Fruit fly (Drosophila melanogaster) whole organism, prepupa: ENCODE measurements around the gene CG3558.
A peak's percentile ranks its signal among the peaks of the same experiment; 100 is the strongest.

Source experiments
- Blimp-1 ChIP-seq: fragments of 200-800 bp; sonication (Bioruptor generic); optimal IDR thresholded peaks from 3 replicates; lab custom pipeline; 2017; ENCODE audit warnings: missing biosample characterization, missing genetic modification characterization, mild to moderate bottlenecking, moderate library complexity, missing genetic modification reagents
- CG10631 ChIP-seq: fragments of 200-800 bp; sonication (Bioruptor generic); optimal IDR thresholded peaks from 2 replicates; lab custom pipeline; 2016; ENCODE audit warnings: missing biosample characterization, missing genetic modification characterization
- CG10669 ChIP-seq: fragments of 200-800 bp; sonication (Bioruptor generic); optimal IDR thresholded peaks from 3 replicates; lab custom pipeline; 2018; ENCODE audit warnings: missing biosample characterization, mild to moderate bottlenecking, missing genetic modification characterization, moderate library complexity
- CG11902 ChIP-seq: fragments of 200-800 bp; sonication (Bioruptor generic); optimal IDR thresholded peaks from 3 replicates; lab custom pipeline; 2016; ENCODE audit warnings: missing biosample characterization, missing genetic modification characterization
- CG34406 ChIP-seq: fragments of 200-800 bp; sonication (Bioruptor generic); optimal IDR thresholded peaks from 3 replicates; lab custom pipeline; 2016; ENCODE audit warnings: missing biosample characterization, missing genetic modification characterization
- CG8319 ChIP-seq: fragments of 200-800 bp; sonication (Bioruptor generic); optimal IDR thresholded peaks from 3 replicates; lab custom pipeline; 2016; ENCODE audit warnings: missing biosample characterization, missing genetic modification characterization
- Ets96B ChIP-seq: fragments of 200-800 bp; optimal IDR thresholded peaks from 2 replicates; lab custom pipeline; 2019; ENCODE audit warnings: missing biosample characterization, mild to moderate bottlenecking, missing genetic modification characterization, moderate library complexity
- Hr4 ChIP-seq: fragments of 200-800 bp; sonication (Bioruptor generic); optimal IDR thresholded peaks from 3 replicates; lab custom pipeline; 2016; ENCODE audit warnings: missing biosample characterization, missing genetic modification characterization
- OdsH ChIP-seq: fragments of 200-800 bp; sonication (Bioruptor generic); optimal IDR thresholded peaks from 3 replicates; lab custom pipeline; 2016; ENCODE audit warnings: missing biosample characterization, missing genetic modification characterization
- acj6 ChIP-seq: fragments of 200-800 bp; sonication (Bioruptor generic); optimal IDR thresholded peaks from 3 replicates; lab custom pipeline; 2016; ENCODE audit warnings: missing biosample characterization, missing genetic modification characterization
- cyc ChIP-seq: fragments of 200-800 bp; sonication (Bioruptor generic); optimal IDR thresholded peaks from 3 replicates; lab custom pipeline; 2016; ENCODE audit warnings: missing biosample characterization, missing genetic modification characterization
- fkh ChIP-seq: fragments of 200-800 bp; sonication (Bioruptor generic); optimal IDR thresholded peaks from 3 replicates; lab custom pipeline; 2017; ENCODE audit warnings: missing biosample characterization, mild to moderate bottlenecking, missing genetic modification characterization, moderate library complexity
- svp ChIP-seq: fragments of 200-800 bp; sonication (Bioruptor generic); peaks from one replicate; lab custom pipeline; 2016; ENCODE audit warnings: missing biosample characterization, missing genetic modification characterization
- vri ChIP-seq: fragments of 200-800 bp; sonication (Bioruptor generic); optimal IDR thresholded peaks from 3 replicates; lab custom pipeline; 2016; ENCODE audit warnings: missing biosample characterization, mild to moderate bottlenecking, missing genetic modification characterization

The CG3558 gene

DNA sequence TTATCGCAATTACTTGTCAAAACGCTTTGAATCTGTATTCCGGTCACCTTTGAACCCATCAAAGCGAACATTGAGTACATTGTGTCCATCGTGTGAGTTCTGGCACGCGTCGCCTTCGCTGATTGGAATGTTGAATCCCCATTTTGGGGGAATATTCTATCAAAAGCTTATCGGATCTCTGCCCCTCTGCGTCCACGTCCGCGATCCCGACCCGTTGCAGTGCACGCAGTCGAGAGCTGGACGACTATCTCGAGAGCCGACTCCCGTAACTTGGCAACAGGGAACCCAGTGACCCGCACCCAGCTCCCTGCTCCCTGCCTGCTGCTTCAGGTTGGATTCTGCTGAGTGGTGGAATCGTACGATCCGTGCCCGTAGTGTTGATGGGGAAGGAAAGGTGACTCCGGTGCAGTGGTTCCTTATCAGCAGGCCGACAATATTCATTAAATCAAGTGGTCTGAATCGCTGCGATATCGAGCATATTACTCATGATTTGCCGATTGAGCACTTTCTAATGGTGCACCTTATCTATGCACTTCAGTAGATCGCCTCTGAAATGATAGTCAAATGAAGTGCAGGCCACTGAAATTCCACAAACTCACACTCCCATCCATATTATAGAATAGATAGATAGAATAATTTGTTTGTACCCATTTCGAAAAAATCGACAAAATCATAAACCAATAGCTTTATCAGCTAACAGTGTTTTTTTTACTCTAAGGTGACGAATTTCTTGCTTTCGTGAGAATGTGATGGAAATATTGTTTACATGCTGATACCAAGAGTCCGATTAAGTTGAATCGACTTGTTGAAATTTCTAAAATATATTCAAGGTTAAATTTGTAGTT lies 52.2 kb downstream of the CG3558 start:
- TF ChIP-seq cyc (no peak), vri (GFP tag; lab: Kevin White, UChicago) (peak; percentile 39), OdsH (GFP tag; lab: Kevin White, UChicago) (no peak), svp (GFP tag; lab: Kevin White, UChicago) (peak; percentile 96), CG34406 (no peak), CG10631 (no peak), Blimp-1 (GFP tag; lab: Kevin White, UChicago) (no peak), CG11902 (GFP tag; lab: Kevin White, UChicago) (no peak), CG8319 (GFP tag; lab: Kevin White, UChicago) (no peak), CG10669 (GFP tag; lab: Kevin White, UChicago) (no peak), fkh (GFP tag; lab: Kevin White, UChicago) (peak; percentile 35), Hr4 (GFP tag; lab: Kevin White, UChicago) (no peak), acj6 (GFP tag; lab: Kevin White, UChicago) (no peak), Ets96B (tag; lab: Kevin White, UChicago) (no peak)
